Fruit fly (Drosophila melanogaster) S2 (cell line): ENCODE data around the gene CG5194.

Source experiments
- CG8478 ChIP-seq: fragments of >200 bp; optimal IDR thresholded peaks from 2 replicates; lab custom pipeline; 2018
- CTCF ChIP-seq, 2 experiments: fragments of >200 bp; optimal IDR thresholded peaks; 2 replicates each; lab custom pipeline; 2018

dm6 chr3L:9003369-9003768 is 6.3 kb downstream of the CG5194 start:
- TF ChIP-seq CTCF (optimal IDR thresholded peaks at IDR 0.05; lab: Kevin White, UChicago) (no peak), CG8478 (no peak)
